Worm (Caenorhabditis elegans): ENCODE results near the gene Y43F8A.2.

DNA sequence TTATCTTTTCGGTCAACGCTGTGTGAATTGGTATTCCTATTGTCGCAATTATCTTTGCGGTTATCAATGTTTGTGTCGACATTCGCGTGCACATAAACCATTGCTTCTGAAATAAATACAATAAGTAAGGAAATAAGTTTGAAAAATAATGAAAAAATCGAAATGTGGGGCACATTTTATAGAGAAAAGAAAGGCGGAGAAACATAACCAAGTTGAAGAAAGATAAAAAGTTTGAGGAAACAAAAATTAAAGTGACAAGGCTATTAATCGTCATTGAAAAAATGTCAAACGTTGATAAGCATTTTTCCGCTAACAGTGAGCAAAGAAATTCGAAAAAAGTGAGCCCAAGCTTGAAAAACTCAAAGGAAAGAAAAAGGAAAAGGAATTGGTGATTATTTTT lies 49.0 kb upstream of the Y43F8A.2 start, which contains the start of gene C43D7.4:
- TF ChIP-seq ceh-62 (tag; optimal IDR thresholded peaks at IDR 0.05) (no peak), Y75B8A.6 (GFP tag; IDR thresholded peaks at IDR 0.05) (no peak), Y5F2A.4 (GFP tag; optimal IDR thresholded peaks at IDR 0.05) (no peak), aly-2 (tag; optimal IDR thresholded peaks at IDR 0.05) (no peak)
